Fruit fly (Drosophila melanogaster) ovary, adult (tissue): ENCODE measurements around the gene Jon99Ci.
A peak's percentile ranks its signal among the peaks of the same experiment; 100 is the strongest.
"Not testable (repeated sequence)": the region's sequence is repeated elsewhere in the genome, so short reads cannot be mapped to it uniquely, and the experiment has no call there.

ENCODE experiments used
- CG17801 ChIP-seq: fragments of 200-800 bp; optimal IDR thresholded peaks from 2 replicates; lab custom pipeline; 2019; ENCODE audit warnings: missing biosample characterization, mild to moderate bottlenecking, missing genetic modification characterization, moderate library complexity; ENCODE audit not compliant: partially characterized antibody

The Jon99Ci gene

dm6 chr3R:29926089-29926488 is at the start of gene Jon99Ci:
Jon99Ci (minus strand) TSS chr3R:29926189.
- no peak for TF ChIP-seq CG17801 (GFP tag; lab: Kevin White, UChicago)

- no peak for TF ChIP-seq CG17801 (GFP tag; lab: Kevin White, UChicago)
These were observed 43.4 kb upstream of the Jon99Ci start, which contains the start of gene TkR99D for dm6 chr3R:29969347-29969746. TkR99D (minus strand) TSS chr3R:29969447.

dm6 chr3R:29963102-29963501 is 37.1 kb upstream of the Jon99Ci start:
- TF ChIP-seq CG17801 (GFP tag; lab: Kevin White, UChicago), result no peak

dm6 chr3R:29959329-29959728 is 33.3 kb upstream of the Jon99Ci start:
- TF ChIP-seq CG17801 (GFP tag; lab: Kevin White, UChicago), result no peak

dm6 chr3R:29935756-29936155 is 9.8 kb upstream of the Jon99Ci start, which contains the start of the genes eIF2Balpha and Vps13B:
eIF2Balpha (minus strand) TSS chr3R:29935888.
Vps13B (plus strand) TSS chr3R:29935978.
- TF ChIP-seq CG17801 (GFP tag; lab: Kevin White, UChicago), result peak; percentile 71

- TF ChIP-seq CG17801 (GFP tag; lab: Kevin White, UChicago), result peak; percentile 10
These were observed 7.0 kb upstream of the Jon99Ci start, which contains the start of the genes Cog7, CG42557 and CG42558 for dm6 chr3R:29933007-29933464. Cog7 (minus strand) TSS chr3R:29933057. CG42557 (plus strand) TSS chr3R:29933287. CG42558 (plus strand) TSS chr3R:29933287.

dm6 chr3R:29930286-29930685 is 4.3 kb upstream of the Jon99Ci start, which contains the start of gene alpha-Man-Ic:
alpha-Man-Ic (minus strand) TSS chr3R:29930386.
- TF ChIP-seq CG17801 (GFP tag; lab: Kevin White, UChicago), result no peak

dm6 chr3R:29926955-29927354 is 966 bp upstream of the Jon99Ci start, which contains the start of gene CG15522:
CG15522 (plus strand) TSS chr3R:29927255.
- TF ChIP-seq CG17801 (GFP tag; lab: Kevin White, UChicago), result no peak

- TF ChIP-seq CG17801 (GFP tag; lab: Kevin White, UChicago), result not testable (repeated sequence)
These were observed 1.5 kb downstream of the Jon99Ci start, which contains the start of gene Jon99Cii for dm6 chr3R:29924515-29924914. Jon99Cii (minus strand) TSS chr3R:29924615.

dm6 chr3R:29921916-29922315 is 4.1 kb downstream of the Jon99Ci start, which contains the start of gene Jon99Ciii:
Jon99Ciii (plus strand) TSS chr3R:29922216.
- not testable (repeated sequence) for TF ChIP-seq CG17801 (GFP tag; lab: Kevin White, UChicago)

dm6 chr3R:29920189-29920588 is 5.8 kb downstream of the Jon99Ci start, which contains the start of gene trp:
trp (minus strand) TSS chr3R:29920289.
- no peak for TF ChIP-seq CG17801 (GFP tag; lab: Kevin White, UChicago)

- TF ChIP-seq CG17801 (GFP tag; lab: Kevin White, UChicago), result no peak
These were observed 11.7 kb downstream of the Jon99Ci start, which contains the start of gene Capa for dm6 chr3R:29914246-29914645. Capa (minus strand) TSS chr3R:29914346.

dm6 chr3R:29907601-29908175 is 18.3 kb downstream of the Jon99Ci start, which contains the start of gene CG31036:
CG31036 (plus strand) TSS chr3R:29908107.
- TF ChIP-seq CG17801 (GFP tag; lab: Kevin White, UChicago), result no peak

- TF ChIP-seq CG17801 (GFP tag; lab: Kevin White, UChicago), result no peak
These were observed 20.8 kb downstream of the Jon99Ci start, which contains the start of gene CG15515 for dm6 chr3R:29905164-29905563. CG15515 (plus strand) TSS chr3R:29905464.

dm6 chr3R:29903775-29904356 is 22.1 kb downstream of the Jon99Ci start, which contains the start of gene CG15517:
CG15517 (minus strand) TSS chr3R:29903825.
- TF ChIP-seq CG17801 (GFP tag; lab: Kevin White, UChicago), result no peak
